Fruit fly (Drosophila melanogaster) whole organism, prepupa: Measurements from ENCODE around the gene wapl.

Experiments used
- Blimp-1 ChIP-seq: fragments of 200-800 bp; sonication (Bioruptor generic); optimal IDR thresholded peaks from 3 replicates; lab custom pipeline; 2017; ENCODE audit warnings: missing biosample characterization, missing genetic modification characterization, mild to moderate bottlenecking, moderate library complexity, missing genetic modification reagents
- CG31627 ChIP-seq: fragments of 200-800 bp; sonication (Bioruptor generic); optimal IDR thresholded peaks from 3 replicates; lab custom pipeline; 2016; ENCODE audit warnings: missing biosample characterization, missing genetic modification characterization
- Eip75B ChIP-seq: fragments of 200-800 bp; sonication (Bioruptor generic); optimal IDR thresholded peaks from 3 replicates; lab custom pipeline; 2016; ENCODE audit warnings: missing biosample characterization, missing genetic modification characterization

- TF ChIP-seq CG31627 (GFP tag; lab: Kevin White, UChicago), result no peak
- TF ChIP-seq Eip75B (GFP tag; lab: Kevin White, UChicago), result no peak
- no peak for TF ChIP-seq Blimp-1 (GFP tag; lab: Kevin White, UChicago)
Observed at dm6 chrX:2193809-2194207, 35.0 kb upstream of the wapl start, which contains the start of gene CG14053.
